Worm (Caenorhabditis elegans) whole organism, L4 larva: Measurements from ENCODE around the gene T16G1.9.

Experiments
- F49E8.2 ChIP-seq: sonication (generic microtip); optimal IDR thresholded peaks from 2 replicates; lab custom pipeline; 2016; ENCODE audit warnings: missing compliant biosample characterization, mild to moderate bottlenecking, missing genetic modification characterization, borderline replicate concordance
- R02D3.7 ChIP-seq: fragments of 150-350 bp; sonication (generic microtip); optimal IDR thresholded peaks from 3 replicates; lab custom pipeline; 2014; ENCODE audit warnings: missing biosample characterization, missing genetic modification characterization
- T20F7.1 ChIP-seq: fragments of 200-800 bp; sonication (Bioruptor generic); optimal IDR thresholded peaks from 2 replicates; lab custom pipeline; 2018; ENCODE audit warnings: mild to moderate bottlenecking, missing genetic modification characterization, missing compliant biosample characterization
- Y48G9A.11 ChIP-seq: fragments of 200-800 bp; sonication (Bioruptor generic); IDR thresholded peaks from 2 replicates; pipeline ENCODE4 v1.3.6; 2022; ENCODE audit warnings: missing genetic modification reagents, missing genetic modification characterization, missing compliant biosample characterization
- Y5F2A.4 ChIP-seq: fragments of 200-800 bp; sonication (Bioruptor generic); optimal IDR thresholded peaks from 2 replicates; lab custom pipeline; 2018; ENCODE audit warnings: mild to moderate bottlenecking, missing genetic modification characterization, missing compliant biosample characterization
- ZK337.2 ChIP-seq: fragments of 200-800 bp; sonication (Bioruptor generic); IDR thresholded peaks from 2 replicates; pipeline ENCODE4 v1.3.6; 2022; ENCODE audit warnings: missing genetic modification reagents, missing genetic modification characterization, missing compliant biosample characterization
- ZK546.5 ChIP-seq, 2 experiments: sonication (generic microtip); optimal IDR thresholded peaks; 2 replicates each; lab custom pipeline; 2017; ENCODE audit warnings: missing biosample characterization in 2 of 2, missing genetic modification characterization in 2 of 2
- attf-4 ChIP-seq: sonication (generic microtip); optimal IDR thresholded peaks from 3 replicates; lab custom pipeline; 2017; ENCODE audit warnings: missing biosample characterization, missing genetic modification characterization
- ceh-44 ChIP-seq: fragments of 200-800 bp; sonication (Bioruptor generic); IDR thresholded peaks from 2 replicates; pipeline ENCODE4 v1.3.6; 2022; ENCODE audit warnings: missing genetic modification reagents, missing genetic modification characterization, missing compliant biosample characterization
- ceh-62 ChIP-seq: sonication (generic microtip); optimal IDR thresholded peaks from 2 replicates; lab custom pipeline; 2017; ENCODE audit warnings: missing biosample characterization, missing genetic modification characterization
- ceh-82 ChIP-seq: sonication (generic microtip); optimal IDR thresholded peaks from 2 replicates; lab custom pipeline; 2017; ENCODE audit warnings: missing biosample characterization, missing genetic modification characterization
- cey-2 ChIP-seq: sonication (generic microtip); optimal IDR thresholded peaks from 3 replicates; lab custom pipeline; 2017; ENCODE audit warnings: missing genetic modification characterization, mild to moderate bottlenecking, missing compliant biosample characterization, antibody characterized with exemption, borderline replicate concordance; ENCODE audit not compliant: insufficient read depth
- ctbp-1 ChIP-seq: fragments of 200-800 bp; sonication (Bioruptor generic); IDR thresholded peaks from 2 replicates; pipeline ENCODE4 v1.3.6; 2022; ENCODE audit warnings: missing genetic modification reagents, missing genetic modification characterization, missing compliant biosample characterization
- daf-12 ChIP-seq: fragments of 150-350 bp; optimal IDR thresholded peaks from 2 replicates; lab custom pipeline; 2014; ENCODE audit warnings: missing biosample characterization, missing genetic modification reagents, missing genetic modification characterization
- daf-8 ChIP-seq: fragments of 200-800 bp; sonication (Bioruptor generic); IDR thresholded peaks from 2 replicates; pipeline ENCODE4 v1.3.6; 2022; ENCODE audit warnings: missing genetic modification characterization, missing compliant biosample characterization
- dmd-9 ChIP-seq: fragments of 200-800 bp; sonication (Bioruptor generic); IDR thresholded peaks from 2 replicates; pipeline ENCODE4 v1.3.6; 2022; ENCODE audit warnings: missing genetic modification reagents, missing genetic modification characterization, missing compliant biosample characterization
- duxl-1 ChIP-seq: sonication (generic microtip); optimal IDR thresholded peaks from 2 replicates; lab custom pipeline; 2016; ENCODE audit warnings: mild to moderate bottlenecking, missing genetic modification characterization, moderate library complexity, missing compliant biosample characterization; ENCODE audit not compliant: poor library complexity
- dve-1 ChIP-seq: sonication (generic microtip); optimal IDR thresholded peaks from 2 replicates; lab custom pipeline; 2017; ENCODE audit warnings: antibody characterized with exemption, mild to moderate bottlenecking, missing genetic modification characterization, missing compliant biosample characterization; ENCODE audit not compliant: insufficient read depth
- gei-8 ChIP-seq: fragments of 200-800 bp; sonication (Bioruptor generic); optimal IDR thresholded peaks from 2 replicates; lab custom pipeline; 2018; ENCODE audit warnings: mild to moderate bottlenecking, missing genetic modification characterization, missing compliant biosample characterization
- hif-1 ChIP-seq, 2 experiments: sonication (generic microtip); optimal IDR thresholded peaks; 2 replicates each; lab custom pipeline; 2016 to 2017; ENCODE audit warnings: missing compliant biosample characterization in 2 of 2, missing genetic modification characterization in 2 of 2, missing genetic modification reagents in 2 of 2, missing genotype in 2 of 2, mild to moderate bottlenecking in 1 of 2
- hlh-11 ChIP-seq: fragments of 200-800 bp; sonication (Bioruptor generic); optimal IDR thresholded peaks from 2 replicates; lab custom pipeline; 2018; ENCODE audit warnings: mild to moderate bottlenecking, missing genetic modification characterization, missing compliant biosample characterization
- hlh-30 ChIP-seq: sonication (generic microtip); optimal IDR thresholded peaks from 2 replicates; lab custom pipeline; 2017; ENCODE audit warnings: antibody characterized with exemption, mild to moderate bottlenecking, missing genetic modification characterization, missing compliant biosample characterization; ENCODE audit not compliant: insufficient read depth
- lim-7 ChIP-seq: fragments of 200-800 bp; sonication (Bioruptor generic); IDR thresholded peaks from 2 replicates; pipeline ENCODE4 v1.3.6; 2022; ENCODE audit warnings: missing genetic modification characterization, missing compliant biosample characterization
- lin-29 ChIP-seq: fragments of 200-800 bp; sonication (Bioruptor generic); IDR thresholded peaks from 2 replicates; pipeline ENCODE4 v1.3.6; 2022; ENCODE audit warnings: missing genetic modification reagents, missing genetic modification characterization, missing compliant biosample characterization
- lin-38 ChIP-seq: fragments of 200-800 bp; sonication (Bioruptor generic); IDR thresholded peaks from 2 replicates; pipeline ENCODE4 v1.3.6; 2022; ENCODE audit warnings: missing genetic modification reagents, missing genetic modification characterization, missing compliant biosample characterization
- lsy-2 ChIP-seq, 2 experiments: fragments of 150-350 bp in 1 of 2; sonication (generic microtip) in 1 of 2; optimal IDR thresholded peaks; 2 replicates each; lab custom pipeline; 2014 to 2017; ENCODE audit warnings: missing biosample characterization in 2 of 2, missing genetic modification characterization in 2 of 2
- mes-2 ChIP-seq: sonication (generic microtip); optimal IDR thresholded peaks from 2 replicates; lab custom pipeline; 2016; ENCODE audit warnings: missing genotype, mild to moderate bottlenecking, missing genetic modification characterization, missing compliant biosample characterization; ENCODE audit not compliant: poor library complexity, severe bottlenecking
- mxl-2 ChIP-seq: fragments of 200-800 bp; sonication (Bioruptor generic); conservative IDR thresholded peaks from 2 replicates; pipeline ENCODE4 v1.3.6; 2022; ENCODE audit warnings: missing genetic modification reagents, missing genetic modification characterization, missing compliant biosample characterization
- mxl-3 ChIP-seq: fragments of 200-800 bp; sonication (Bioruptor generic); optimal IDR thresholded peaks from 2 replicates; lab custom pipeline; 2018; ENCODE audit warnings: mild to moderate bottlenecking, missing genetic modification characterization, missing compliant biosample characterization
- nhr-41 ChIP-seq: fragments of 200-800 bp; sonication (Bioruptor generic); IDR thresholded peaks from 2 replicates; pipeline ENCODE4 v1.3.6; 2022; ENCODE audit warnings: missing genetic modification reagents, missing genetic modification characterization, missing compliant biosample characterization
- nhr-76 ChIP-seq: fragments of 150-350 bp; optimal IDR thresholded peaks from 2 replicates; lab custom pipeline; 2014; ENCODE audit warnings: missing biosample characterization, missing genetic modification characterization
- pqm-1 ChIP-seq: sonication (generic microtip); optimal IDR thresholded peaks from 2 replicates; lab custom pipeline; 2017; ENCODE audit warnings: missing biosample characterization, missing genetic modification characterization
- rbr-2 ChIP-seq: sonication (generic microtip); optimal IDR thresholded peaks from 2 replicates; lab custom pipeline; 2016; ENCODE audit warnings: missing genotype, missing genetic modification characterization, missing compliant biosample characterization
- skn-1 ChIP-seq: fragments of 150-350 bp; optimal IDR thresholded peaks from 2 replicates; lab custom pipeline; 2014; ENCODE audit warnings: missing biosample characterization, missing genetic modification characterization
- snpc-1.2 ChIP-seq: fragments of 200-800 bp; sonication (Bioruptor generic); IDR thresholded peaks from 2 replicates; pipeline ENCODE4 v1.3.6; 2022; ENCODE audit warnings: missing genetic modification reagents, missing genetic modification characterization, missing compliant biosample characterization
- snpc-4 ChIP-seq: fragments of 150-350 bp; optimal IDR thresholded peaks from 2 replicates; lab custom pipeline; 2014; ENCODE audit warnings: missing biosample characterization, missing genetic modification characterization
- spr-1 ChIP-seq: sonication (generic microtip); optimal IDR thresholded peaks from 2 replicates; lab custom pipeline; 2016; ENCODE audit warnings: mild to moderate bottlenecking, missing genetic modification characterization, missing compliant biosample characterization
- spr-3 ChIP-seq: fragments of 200-800 bp; sonication (Bioruptor generic); optimal IDR thresholded peaks from 2 replicates; lab custom pipeline; 2018; ENCODE audit warnings: mild to moderate bottlenecking, missing genetic modification characterization, missing compliant biosample characterization
- tag-97 ChIP-seq: fragments of 200-800 bp; sonication (Bioruptor generic); IDR thresholded peaks from 2 replicates; pipeline ENCODE4 v1.3.6; 2022; ENCODE audit warnings: missing genetic modification characterization, missing compliant biosample characterization
- unc-130 ChIP-seq: sonication (generic microtip); optimal IDR thresholded peaks from 2 replicates; lab custom pipeline; 2016; ENCODE audit warnings: missing genetic modification reagents, missing genetic modification characterization, missing compliant biosample characterization
- unc-39 ChIP-seq: sonication (generic microtip); optimal IDR thresholded peaks from 2 replicates; lab custom pipeline; 2017; ENCODE audit warnings: missing biosample characterization, missing genetic modification characterization
- zag-1 ChIP-seq: fragments of 150-350 bp; optimal IDR thresholded peaks from 2 replicates; lab custom pipeline; 2014; ENCODE audit warnings: missing biosample characterization, missing genetic modification characterization
- zfp-3 ChIP-seq: fragments of 200-800 bp; sonication (Bioruptor generic); conservative IDR thresholded peaks from 2 replicates; pipeline ENCODE4 v1.3.6; 2022; ENCODE audit warnings: missing genetic modification reagents, missing genetic modification characterization, missing compliant biosample characterization
- zip-2 ChIP-seq: fragments of 150-350 bp; optimal IDR thresholded peaks from 2 replicates; lab custom pipeline; 2014; ENCODE audit warnings: missing biosample characterization, missing genetic modification characterization
- ztf-11 ChIP-seq: fragments of 150-350 bp; optimal IDR thresholded peaks from 2 replicates; lab custom pipeline; 2014; ENCODE audit warnings: missing biosample characterization, missing genetic modification characterization

The T16G1.9 gene

ce11 chrV:12992891-12993290 lies 42.2 kb upstream of the T16G1.9 start, which contains the start of the genes F15B9.11 and dsl-7:
TSS of gene F15B9.11 (minus strand) at chrV:12992895.
TSS of gene dsl-7 (plus strand) at chrV:12993150.
- TF ChIP-seq spr-1 (tag; lab: Kevin White, UChicago), result no peak
- no peak for TF ChIP-seq lin-38
- no peak for TF ChIP-seq spr-3 (GFP tag; lab: Kevin White, UChicago)
- no peak for TF ChIP-seq T20F7.1 (GFP tag; lab: Kevin White, UChicago)
- TF ChIP-seq ZK546.5 (tag; optimal IDR thresholded peaks at IDR 0.05; lab: Kevin White, UChicago), result no peak
- no peak for TF ChIP-seq ctbp-1 (GFP tag; lab: Robert Waterston, UW)
- no peak for TF ChIP-seq mes-2 (tag; lab: Kevin White, UChicago)
- TF ChIP-seq daf-12 (tag; lab: Kevin White, UChicago), result no peak
- TF ChIP-seq mxl-2 (GFP tag; lab: Robert Waterston, UW), result no peak
- no peak for TF ChIP-seq daf-8 (GFP tag; lab: Robert Waterston, UW)
- no peak for TF ChIP-seq tag-97 (GFP tag; lab: Robert Waterston, UW)
- no peak for TF ChIP-seq pqm-1 (tag; lab: Kevin White, UChicago)

- no peak for TF ChIP-seq unc-130 (GFP tag; lab: Kevin White, UChicago)
- TF ChIP-seq zfp-3 (GFP tag; lab: Robert Waterston, UW), result no peak
- no peak for TF ChIP-seq R02D3.7
- TF ChIP-seq zag-1, result no peak
- TF ChIP-seq T20F7.1 (GFP tag; lab: Kevin White, UChicago), result no peak
- no peak for TF ChIP-seq Y48G9A.11 (GFP tag; lab: Robert Waterston, UW)
- TF ChIP-seq Y5F2A.4 (GFP tag; lab: Kevin White, UChicago), result no peak
- TF ChIP-seq F49E8.2 (tag; lab: Kevin White, UChicago), result no peak
- no peak for TF ChIP-seq ceh-82 (tag; lab: Kevin White, UChicago)
- no peak for TF ChIP-seq nhr-41 (GFP tag; lab: Robert Waterston, UW)
- no peak for TF ChIP-seq mxl-3 (GFP tag; lab: Kevin White, UChicago)
- TF ChIP-seq hlh-11 (tag; lab: Kevin White, UChicago), result no peak
- TF ChIP-seq zip-2, result no peak
- TF ChIP-seq unc-39, result no peak
- no peak for TF ChIP-seq ceh-62 (tag; lab: Kevin White, UChicago)
- no peak for TF ChIP-seq rbr-2 (tag; lab: Kevin White, UChicago)
- no peak for TF ChIP-seq nhr-76 (tag; lab: Kevin White, UChicago)
- TF ChIP-seq snpc-4 (tag; lab: Kevin White, UChicago), result no peak
- no peak for TF ChIP-seq daf-8 (GFP tag; lab: Robert Waterston, UW)
- TF ChIP-seq duxl-1 (tag; lab: Kevin White, UChicago), result no peak
Measured at ce11 chrV:12988256-12988655, 37.6 kb upstream of the T16G1.9 start, which contains the start of gene F15B9.8. TSS of gene F15B9.8 (plus strand) at chrV:12988556.

DNA sequence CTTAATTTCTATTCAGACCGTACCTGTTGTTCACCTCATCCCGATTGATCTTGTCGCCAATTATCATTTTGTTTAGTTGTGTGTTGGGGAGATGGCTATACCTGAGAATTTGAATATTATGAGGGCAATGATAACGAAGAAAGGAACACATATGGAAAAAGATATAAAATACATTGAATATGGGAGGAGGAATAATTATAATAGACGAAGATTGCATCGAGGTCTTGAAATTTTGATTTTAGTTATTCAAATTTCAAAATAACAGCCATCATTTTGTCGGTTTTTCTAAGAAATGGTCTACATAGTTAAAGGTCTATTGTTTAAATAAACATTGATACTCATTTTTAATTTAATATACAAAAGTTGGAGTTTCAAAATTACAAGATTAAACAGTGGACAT lies 36.4 kb upstream of the T16G1.9 start, which contains the start of gene shw-3:
Gene shw-3 (minus strand): TSS at position 101 of the 400 bp plus-strand sequence.
- TF ChIP-seq zag-1, result no peak
- no peak for TF ChIP-seq nhr-76 (tag; lab: Kevin White, UChicago)
- no peak for TF ChIP-seq ZK337.2 (GFP tag; lab: Robert Waterston, UW)
- no peak for TF ChIP-seq cey-2 (tag; lab: Kevin White, UChicago)
- no peak for TF ChIP-seq snpc-1.2 (GFP tag; lab: Robert Waterston, UW)
- no peak for TF ChIP-seq lim-7
- no peak for TF ChIP-seq dve-1 (tag; lab: Kevin White, UChicago)
- no peak for TF ChIP-seq dmd-9 (GFP tag; lab: Robert Waterston, UW)
- TF ChIP-seq attf-4 (tag; lab: Kevin White, UChicago), result no peak
- TF ChIP-seq ZK546.5 (tag; optimal IDR thresholded peaks at IDR 0.05; lab: Kevin White, UChicago), result no peak
- TF ChIP-seq lsy-2 (tag; optimal IDR thresholded peaks at IDR 0.05; lab: Kevin White, UChicago), result no peak
- TF ChIP-seq hlh-30 (tag; lab: Kevin White, UChicago), result no peak
- no peak for TF ChIP-seq lin-29 (GFP tag; lab: Robert Waterston, UW)
- TF ChIP-seq F49E8.2 (tag; lab: Kevin White, UChicago), result no peak
- no peak for TF ChIP-seq hif-1 (tag; optimal IDR thresholded peaks at IDR 0.05; lab: Kevin White, UChicago)
- TF ChIP-seq ceh-44 (GFP tag; lab: Robert Waterston, UW), result no peak
- no peak for TF ChIP-seq skn-1
- TF ChIP-seq T20F7.1 (GFP tag; lab: Kevin White, UChicago), result no peak
- TF ChIP-seq gei-8 (GFP tag; lab: Kevin White, UChicago), result no peak
- no peak for TF ChIP-seq ztf-11 (tag; lab: Kevin White, UChicago)
